Fruit fly (Drosophila melanogaster): ENCODE data around the gene CG33673.

The CG33673 gene

dm6 chr2L:1923846-1924245 lies 22.7 kb downstream of the CG33673 start (continued):
- TF ChIP-seq CG11085 (GFP tag; IDR thresholded peaks at IDR 0.05): 0 out of 2 replicates have a peak, but pooled peaks have one; percentile 23
- no peak for TF ChIP-seq Dip3 (GFP tag; optimal IDR thresholded peaks at IDR 0.05)
- TF ChIP-seq dpn (GFP tag; optimal IDR thresholded peaks at IDR 0.05): no peak
- TF ChIP-seq sob (GFP tag; IDR thresholded peaks at IDR 0.05): no peak
- peak; percentile 55 for TF ChIP-seq oc (tag; optimal IDR thresholded peaks at IDR 0.05)
- no peak for TF ChIP-seq peb (GFP tag; IDR thresholded peaks at IDR 0.05)
- peak in 1 of 2 experiments; percentile 88 for TF ChIP-seq Pdp1 (GFP tag; optimal IDR thresholded peaks at IDR 0.05)
- no peak for TF ChIP-seq vnd (GFP tag; IDR thresholded peaks at IDR 0.05; ENCODE audit: partially characterized antibody)
- no peak for TF ChIP-seq CG11247 (GFP tag; IDR thresholded peaks at IDR 0.05)
- no peak for TF ChIP-seq shn (GFP tag; optimal IDR thresholded peaks at IDR 0.05)

dm6 chr2L:1916461-1916860 lies 30.1 kb downstream of the CG33673 start:
- TF ChIP-seq sima (GFP tag; optimal IDR thresholded peaks at IDR 0.05) (no peak), CG31441 (GFP tag; IDR thresholded peaks at IDR 0.05) (peak; percentile 63), CG34422 (GFP tag; IDR thresholded peaks at IDR 0.05) (peak; percentile 77; the same call in 2 of the 3 replicates), Lim3 (GFP tag; IDR thresholded peaks at IDR 0.05) (no peak), ATbp (GFP tag; optimal IDR thresholded peaks at IDR 0.05) (peak; percentile 77), CG12071 (GFP tag; optimal IDR thresholded peaks at IDR 0.05) (peak; percentile 9), CG12769 (tag; optimal IDR thresholded peaks at IDR 0.05) (peak; percentile 39), gsb-n (tag; optimal IDR thresholded peaks at IDR 0.05) (peak; percentile 6), row (GFP tag; IDR thresholded peaks at IDR 0.05) (peak; percentile 64), ap (GFP tag; IDR thresholded peaks at IDR 0.05) (peak; percentile 58), CG4360 (GFP tag; IDR thresholded peaks at IDR 0.05) (no peak), E2f2 (GFP tag; IDR thresholded peaks at IDR 0.05) (peak; percentile 35; the same call in 1 of the 2 replicates), CG7839 (tag; optimal IDR thresholded peaks at IDR 0.05) (peak; percentile 6), tx (GFP tag; optimal IDR thresholded peaks at IDR 0.05) (no peak), Gug (GFP tag; IDR thresholded peaks at IDR 0.05) (peak; percentile 54; the same call in 2 of the 4 replicates), CG17186 (GFP tag; optimal IDR thresholded peaks at IDR 0.05) (no peak), CG15269 (tag; optimal IDR thresholded peaks at IDR 0.05) (peak; percentile 26), fd96Cb (tag; optimal IDR thresholded peaks at IDR 0.05) (peak; percentile 36), CG13424 (tag; optimal IDR thresholded peaks at IDR 0.05) (peak; percentile 32), CG30403 (GFP tag; optimal IDR thresholded peaks at IDR 0.05) (peak; percentile 24), tap (tag; optimal IDR thresholded peaks at IDR 0.05) (peak; percentile 33), Eip74EF (GFP tag; optimal IDR thresholded peaks at IDR 0.05) (peak in 1 of 2 experiments; percentile 28), Asciz (GFP tag; optimal IDR thresholded peaks at IDR 0.05) (peak; percentile 45), CG2199 (GFP tag; IDR thresholded peaks at IDR 0.05) (0 out of 3 replicates have a peak, but pooled peaks have one; percentile 58), CG8924 (tag; optimal IDR thresholded peaks at IDR 0.05) (peak; percentile 29), CG18262 (tag; optimal IDR thresholded peaks at IDR 0.05) (peak; percentile 56), H15 (GFP tag; IDR thresholded peaks at IDR 0.05) (peak; percentile 67; the same call in 2 of the 3 replicates), unpg (GFP tag; optimal IDR thresholded peaks at IDR 0.05) (peak; percentile 47), phol (tag; optimal IDR thresholded peaks at IDR 0.05) (peak; percentile 59), CG1647 (GFP tag; optimal IDR thresholded peaks at IDR 0.05) (no peak), dpn (GFP tag; optimal IDR thresholded peaks at IDR 0.05) (peak; percentile 6 to 14), Ravus (GFP tag; IDR thresholded peaks at IDR 0.05) (0 out of 2 replicates have a peak, but pooled peaks have one; percentile 18), cato (GFP tag; optimal IDR thresholded peaks at IDR 0.05; ENCODE audit: borderline replicate concordance) (peak; percentile 2), pan (optimal IDR thresholded peaks at IDR 0.05) (no peak), pan (GFP tag; optimal IDR thresholded peaks at IDR 0.05 in 1 of 2, IDR thresholded peaks at IDR 0.05 in 1 of 2) (peak in 1 of 2 experiments; percentile 78), CoRest (tag; optimal IDR thresholded peaks at IDR 0.05) (no peak), sim (GFP tag; IDR thresholded peaks at IDR 0.05) (peak; percentile 36; the same call in 1 of the 2 replicates), tgo (GFP tag; IDR thresholded peaks at IDR 0.05) (peak; percentile 27; the same call in 1 of the 3 replicates), gro (GFP tag; optimal IDR thresholded peaks at IDR 0.05) (no peak), ewg (GFP tag; optimal IDR thresholded peaks at IDR 0.05) (peak; percentile 45)
